Worm (Caenorhabditis elegans) whole organism, young adult: ENCODE measurements around the gene C25D7.15.

Experiments
- B0261.1 ChIP-seq: sonication (generic microtip); optimal IDR thresholded peaks from 2 replicates; lab custom pipeline; 2016; ENCODE audit warnings: mild to moderate bottlenecking, missing genetic modification characterization, moderate library complexity, missing compliant biosample characterization
- B0336.3 ChIP-seq: fragments of 200-800 bp; sonication (Bioruptor generic); IDR thresholded peaks from 2 replicates; pipeline ENCODE4 v1.3.6; 2022; ENCODE audit warnings: missing genetic modification characterization, missing compliant biosample characterization
- C06A6.2 ChIP-seq: fragments of 200-800 bp; sonication (Bioruptor generic); conservative IDR thresholded peaks from 2 replicates; pipeline ENCODE4 v1.3.6; 2022; ENCODE audit warnings: missing genetic modification characterization, missing compliant biosample characterization
- D2030.7 ChIP-seq: fragments of 200-800 bp; sonication (Bioruptor generic); IDR thresholded peaks from 2 replicates; pipeline ENCODE4 v1.3.6; 2022; ENCODE audit warnings: missing genetic modification reagents, missing genetic modification characterization, missing compliant biosample characterization
- F10E7.11 ChIP-seq: sonication (generic microtip); optimal IDR thresholded peaks from 2 replicates; lab custom pipeline; 2017; ENCODE audit warnings: mild to moderate bottlenecking, missing genetic modification characterization, moderate library complexity, missing compliant biosample characterization
- F23B12.7 ChIP-seq: sonication (generic microtip); optimal IDR thresholded peaks from 2 replicates; lab custom pipeline; 2017; ENCODE audit warnings: missing genetic modification characterization, mild to moderate bottlenecking, missing compliant biosample characterization, antibody characterized with exemption, moderate library complexity; ENCODE audit not compliant: insufficient read depth
- F33H1.4 ChIP-seq: fragments of 200-800 bp; sonication (Bioruptor generic); IDR thresholded peaks from 2 replicates; pipeline ENCODE4 v1.3.6; 2022; ENCODE audit warnings: missing genetic modification reagents, missing genetic modification characterization, missing compliant biosample characterization
- F37B4.10 ChIP-seq: fragments of 200-800 bp; sonication (Bioruptor generic); IDR thresholded peaks from 2 replicates; pipeline ENCODE4 v1.3.6; 2022; ENCODE audit warnings: missing genetic modification characterization, missing compliant biosample characterization
- F39B2.1 ChIP-seq: fragments of 200-800 bp; sonication (Bioruptor generic); IDR thresholded peaks from 2 replicates; pipeline ENCODE4 v1.3.6; 2022; ENCODE audit warnings: missing genetic modification reagents, missing genetic modification characterization, missing compliant biosample characterization
- F57A8.1 ChIP-seq: fragments of 200-800 bp; sonication (Bioruptor generic); optimal IDR thresholded peaks from 2 replicates; lab custom pipeline; 2018; ENCODE audit warnings: mild to moderate bottlenecking, missing genetic modification characterization, moderate library complexity, missing compliant biosample characterization
- T07F8.4 ChIP-seq: sonication (generic microtip); optimal IDR thresholded peaks from 2 replicates; lab custom pipeline; 2016; ENCODE audit warnings: mild to moderate bottlenecking, missing genetic modification characterization, moderate library complexity, missing compliant biosample characterization
- Y56A3A.18 ChIP-seq: fragments of 200-800 bp; sonication (Bioruptor generic); IDR thresholded peaks from 2 replicates; pipeline ENCODE4 v1.3.6; 2022; ENCODE audit warnings: missing genetic modification reagents, missing genetic modification characterization, missing compliant biosample characterization
- Y67H2A.10 ChIP-seq: fragments of 200-800 bp; sonication (Bioruptor generic); conservative IDR thresholded peaks from 2 replicates; pipeline ENCODE4 v1.3.6; 2022; ENCODE audit warnings: missing genetic modification reagents, missing genetic modification characterization, missing compliant biosample characterization
- Y95B8A.8 ChIP-seq: fragments of 200-800 bp; sonication (Bioruptor generic); IDR thresholded peaks from 2 replicates; pipeline ENCODE4 v1.3.6; 2022; ENCODE audit warnings: missing genetic modification reagents, missing genetic modification characterization, missing compliant biosample characterization
- aptf-2 ChIP-seq: fragments of 200-800 bp; sonication (Bioruptor generic); conservative IDR thresholded peaks from 2 replicates; pipeline ENCODE4 v1.3.6; 2022; ENCODE audit warnings: missing genetic modification reagents, missing genetic modification characterization, missing compliant biosample characterization
- aptf-3 ChIP-seq: fragments of 200-800 bp; sonication (Bioruptor generic); IDR thresholded peaks from 2 replicates; pipeline ENCODE4 v1.3.6; 2022; ENCODE audit warnings: missing genetic modification characterization, missing compliant biosample characterization
- attf-5 ChIP-seq: fragments of 200-800 bp; sonication (Bioruptor generic); optimal IDR thresholded peaks from 2 replicates; lab custom pipeline; 2018; ENCODE audit warnings: mild to moderate bottlenecking, missing genetic modification characterization, missing compliant biosample characterization
- attf-6 ChIP-seq: fragments of 200-800 bp; sonication (Bioruptor generic); IDR thresholded peaks from 2 replicates; pipeline ENCODE4 v1.3.6; 2022; ENCODE audit warnings: missing genetic modification reagents, missing genetic modification characterization, missing compliant biosample characterization
- bed-1 ChIP-seq: fragments of 200-800 bp; sonication (Bioruptor generic); IDR thresholded peaks from 2 replicates; pipeline ENCODE4 v1.3.6; 2022; ENCODE audit warnings: missing genetic modification reagents, missing genetic modification characterization, missing compliant biosample characterization
- cebp-1 ChIP-seq, 2 experiments: fragments of 200-800 bp in 1 of 2; sonication (Bioruptor generic) in 1 of 2; sonication (generic microtip) in 1 of 2; IDR thresholded peaks in 1 of 2; optimal IDR thresholded peaks in 1 of 2; 2 replicates each; pipeline versions ENCODE4 v1.3.6 to Lab custom; 2017 to 2022; ENCODE audit warnings: missing compliant biosample characterization in 2 of 2, missing genetic modification characterization in 2 of 2, mild to moderate bottlenecking in 1 of 2, missing genetic modification reagents in 1 of 2, moderate library complexity in 1 of 2
- cebp-2 ChIP-seq: fragments of 200-800 bp; sonication (Bioruptor generic); IDR thresholded peaks from 2 replicates; pipeline ENCODE4 v1.3.6; 2022; ENCODE audit warnings: missing genetic modification characterization, missing compliant biosample characterization
- ceh-40 ChIP-seq: fragments of 200-800 bp; sonication (Bioruptor generic); IDR thresholded peaks from 2 replicates; pipeline ENCODE4 v1.3.6; 2022; ENCODE audit warnings: missing genetic modification characterization, missing compliant biosample characterization
- ceh-58 ChIP-seq: fragments of 200-800 bp; sonication (Bioruptor generic); IDR thresholded peaks from 2 replicates; pipeline ENCODE4 v1.3.6; 2022; ENCODE audit warnings: missing genetic modification characterization, missing compliant biosample characterization
- dox-1 ChIP-seq: fragments of 200-800 bp; sonication (Bioruptor generic); IDR thresholded peaks from 2 replicates; pipeline ENCODE4 v1.3.6; 2022; ENCODE audit warnings: missing genetic modification reagents, missing genetic modification characterization, missing compliant biosample characterization
- efl-1 ChIP-seq: fragments of 150-350 bp; optimal IDR thresholded peaks from 2 replicates; lab custom pipeline; 2014; ENCODE audit warnings: missing biosample characterization, missing genetic modification reagents, missing genetic modification characterization
- ekl-4 ChIP-seq: fragments of 200-800 bp; sonication (Bioruptor generic); IDR thresholded peaks from 2 replicates; pipeline ENCODE4 v1.3.6; 2022; ENCODE audit warnings: missing genetic modification reagents, missing genetic modification characterization, missing compliant biosample characterization
- hlh-26 ChIP-seq: fragments of 200-800 bp; sonication (Bioruptor generic); conservative IDR thresholded peaks from 2 replicates; pipeline ENCODE4 v1.3.6; 2022; ENCODE audit warnings: missing genetic modification reagents, missing genetic modification characterization, missing compliant biosample characterization
- hmg-20 ChIP-seq: fragments of 200-800 bp; sonication (Bioruptor generic); IDR thresholded peaks from 2 replicates; pipeline ENCODE4 v1.3.6; 2022; ENCODE audit warnings: missing genetic modification reagents, missing genetic modification characterization, missing compliant biosample characterization
- let-607 ChIP-seq, 2 experiments: fragments of 200-800 bp in 1 of 2; sonication (Bioruptor generic) in 1 of 2; sonication (generic microtip) in 1 of 2; optimal IDR thresholded peaks; 2 replicates each; lab custom pipeline; 2016 to 2018; ENCODE audit warnings: mild to moderate bottlenecking in 2 of 2, missing compliant biosample characterization in 2 of 2, missing genetic modification characterization in 2 of 2, moderate library complexity in 2 of 2, missing genotype in 1 of 2
- lsy-27 ChIP-seq: sonication (generic microtip); optimal IDR thresholded peaks from 2 replicates; lab custom pipeline; 2017; ENCODE audit warnings: missing genetic modification characterization, mild to moderate bottlenecking, missing compliant biosample characterization, antibody characterized with exemption, missing genotype, borderline replicate concordance; ENCODE audit not compliant: insufficient read depth
- madf-10 ChIP-seq: sonication (generic microtip); optimal IDR thresholded peaks from 2 replicates; lab custom pipeline; 2016; ENCODE audit warnings: mild to moderate bottlenecking, missing genetic modification characterization, missing compliant biosample characterization
- madf-6 ChIP-seq: fragments of 200-800 bp; sonication (Bioruptor generic); IDR thresholded peaks from 2 replicates; pipeline ENCODE4 v1.3.6; 2022; ENCODE audit warnings: missing genetic modification reagents, missing genetic modification characterization, missing compliant biosample characterization
- madf-8 ChIP-seq: fragments of 200-800 bp; sonication (Bioruptor generic); conservative IDR thresholded peaks from 2 replicates; pipeline ENCODE4 v1.3.6; 2022; ENCODE audit warnings: missing genetic modification reagents, missing genetic modification characterization, missing compliant biosample characterization
- mxl-1 ChIP-seq: sonication (generic microtip); optimal IDR thresholded peaks from 2 replicates; lab custom pipeline; 2016; ENCODE audit warnings: missing genetic modification characterization, missing compliant biosample characterization
- nfya-1 ChIP-seq: sonication (generic microtip); optimal IDR thresholded peaks from 2 replicates; lab custom pipeline; 2017; ENCODE audit warnings: antibody characterized with exemption, missing compliant biosample characterization, missing genetic modification characterization, borderline replicate concordance; ENCODE audit not compliant: insufficient read depth
- nfyb-1 ChIP-seq: fragments of 200-800 bp; sonication (Bioruptor generic); IDR thresholded peaks from 2 replicates; pipeline ENCODE4 v1.3.6; 2022; ENCODE audit warnings: missing genetic modification reagents, missing genetic modification characterization, missing compliant biosample characterization
- nhr-120 ChIP-seq: fragments of 200-800 bp; sonication (Bioruptor generic); IDR thresholded peaks from 2 replicates; pipeline ENCODE4 v1.3.6; 2022; ENCODE audit warnings: missing genetic modification characterization, missing compliant biosample characterization
- nhr-27 ChIP-seq: fragments of 200-800 bp; sonication (Bioruptor generic); optimal IDR thresholded peaks from 2 replicates; lab custom pipeline; 2018; ENCODE audit warnings: mild to moderate bottlenecking, missing genetic modification characterization, moderate library complexity, missing compliant biosample characterization
- rec-8 ChIP-seq, 2 experiments: sonication (generic microtip); optimal IDR thresholded peaks; 2 replicates each; lab custom pipeline; 2016; ENCODE audit warnings: mild to moderate bottlenecking in 2 of 2, missing genetic modification characterization in 2 of 2, missing genetic modification reagents in 2 of 2, missing genotype in 2 of 2, missing biosample characterization in 1 of 2, missing compliant biosample characterization in 1 of 2, moderate library complexity in 1 of 2
- repo-1 ChIP-seq: sonication (generic microtip); optimal IDR thresholded peaks from 2 replicates; lab custom pipeline; 2017; ENCODE audit warnings: mild to moderate bottlenecking, missing genetic modification characterization, missing compliant biosample characterization
- sea-2 ChIP-seq: fragments of 200-800 bp; sonication (Bioruptor generic); IDR thresholded peaks from 2 replicates; pipeline ENCODE4 v1.3.6; 2022; ENCODE audit warnings: missing genetic modification characterization, missing compliant biosample characterization
- snpc-1.3 ChIP-seq: sonication (generic microtip); optimal IDR thresholded peaks from 2 replicates; lab custom pipeline; 2017; ENCODE audit warnings: missing genetic modification characterization, mild to moderate bottlenecking, missing compliant biosample characterization, antibody characterized with exemption, moderate library complexity, missing genotype, missing genetic modification reagents; ENCODE audit not compliant: insufficient read depth
- somi-1 ChIP-seq: fragments of 200-800 bp; sonication (Bioruptor generic); optimal IDR thresholded peaks from 2 replicates; lab custom pipeline; 2018; ENCODE audit warnings: mild to moderate bottlenecking, missing genetic modification characterization, missing compliant biosample characterization
- tlf-1 ChIP-seq: fragments of 200-800 bp; sonication (Bioruptor generic); optimal IDR thresholded peaks from 2 replicates; lab custom pipeline; 2018; ENCODE audit warnings: mild to moderate bottlenecking, missing genetic modification characterization, missing compliant biosample characterization
- unc-130 ChIP-seq: sonication (generic microtip); optimal IDR thresholded peaks from 2 replicates; lab custom pipeline; 2016; ENCODE audit warnings: missing genetic modification reagents, missing genetic modification characterization, missing compliant biosample characterization
- xnd-1 ChIP-seq: sonication (generic microtip); optimal IDR thresholded peaks from 2 replicates; lab custom pipeline; 2016; ENCODE audit warnings: missing genotype, missing genetic modification reagents, missing genetic modification characterization, missing compliant biosample characterization
- zfh-2 ChIP-seq: fragments of 200-800 bp; sonication (Bioruptor generic); conservative IDR thresholded peaks from 2 replicates; pipeline ENCODE4 v1.3.6; 2022; ENCODE audit warnings: missing genetic modification reagents, missing genetic modification characterization, missing compliant biosample characterization

The C25D7.15 gene

ce11 chrV:15083659-15084058 lies 24.1 kb downstream of the C25D7.15 start (continued):
- TF ChIP-seq nhr-120 (no peak), Y56A3A.18 (GFP tag; lab: Robert Waterston, UW) (no peak), F39B2.1 (no peak), B0336.3 (GFP tag; lab: Robert Waterston, UW) (peak; percentile 82), nhr-27 (tag; lab: Kevin White, UChicago) (no peak), lsy-27 (tag; lab: Kevin White, UChicago) (no peak), cebp-2 (0 out of 2 replicates have a peak, but pooled peaks have one; percentile 35), hlh-26 (no peak), B0261.1 (tag; lab: Kevin White, UChicago) (no peak), Y95B8A.8 (GFP tag; lab: Robert Waterston, UW) (0 out of 2 replicates have a peak, but pooled peaks have one; percentile 40), T07F8.4 (tag; lab: Kevin White, UChicago) (peak; percentile 34), sea-2 (GFP tag; lab: Robert Waterston, UW) (no peak), efl-1 (GFP tag; lab: Kevin White, UChicago) (no peak), D2030.7 (peak; percentile 45), aptf-3 (GFP tag; lab: Robert Waterston, UW) (no peak), F33H1.4 (GFP tag; lab: Robert Waterston, UW) (no peak), aptf-2 (GFP tag; lab: Robert Waterston, UW) (no peak), repo-1 (tag; lab: Kevin White, UChicago) (peak; percentile 71), F10E7.11 (tag; lab: Kevin White, UChicago) (peak; percentile 22), F57A8.1 (GFP tag; lab: Kevin White, UChicago) (no peak), madf-6 (GFP tag; lab: Robert Waterston, UW) (peak; percentile 64), nfya-1 (no peak), ceh-58 (GFP tag; lab: Robert Waterston, UW) (no peak), zfh-2 (GFP tag; lab: Robert Waterston, UW) (no peak), somi-1 (GFP tag; lab: Kevin White, UChicago) (no peak), rec-8 (tag; optimal IDR thresholded peaks at IDR 0.05; lab: Kevin White, UChicago) (no peak), attf-6 (GFP tag; lab: Robert Waterston, UW) (peak; percentile 57), bed-1 (GFP tag; lab: Robert Waterston, UW) (no peak), madf-8 (GFP tag; lab: Robert Waterston, UW) (no peak), Y67H2A.10 (no peak), madf-10 (tag; lab: Kevin White, UChicago) (no peak), mxl-1 (tag; lab: Kevin White, UChicago) (no peak), dox-1 (GFP tag; lab: Robert Waterston, UW) (no peak), nfyb-1 (GFP tag; lab: Robert Waterston, UW) (0 out of 2 replicates have a peak, but pooled peaks have one; percentile 27), ceh-40 (no peak), tlf-1 (peak; percentile 55), ekl-4 (peak; percentile 58)

ce11 chrV:15085335-15085800 lies 25.8 kb downstream of the C25D7.15 start, which contains the start of the genes ahsa-1 and C01G10.7:
ahsa-1 (minus strand) TSS chrV:15085385.
C01G10.7 (plus strand) TSS chrV:15085747.
- no peak for TF ChIP-seq hmg-20 (GFP tag; lab: Robert Waterston, UW)
- TF ChIP-seq nhr-120: no peak
- TF ChIP-seq let-607 (tag; optimal IDR thresholded peaks at IDR 0.05; lab: Kevin White, UChicago): peak in 1 of 2 experiments; percentile 77
- no peak for TF ChIP-seq F39B2.1
- peak; percentile 79 for TF ChIP-seq madf-6 (GFP tag; lab: Robert Waterston, UW)
- TF ChIP-seq Y95B8A.8 (GFP tag; lab: Robert Waterston, UW): peak; percentile 81; the same call in 1 of the 2 replicates
- no peak for TF ChIP-seq F37B4.10 (GFP tag; lab: Robert Waterston, UW)
- peak; percentile 19 for TF ChIP-seq xnd-1
- TF ChIP-seq attf-5 (GFP tag; lab: Kevin White, UChicago): peak; percentile 93
- no peak for TF ChIP-seq bed-1 (GFP tag; lab: Robert Waterston, UW)
- TF ChIP-seq snpc-1.3 (tag; lab: Kevin White, UChicago): peak; percentile 65
- peak; percentile 96 for TF ChIP-seq unc-130 (GFP tag; lab: Kevin White, UChicago)
- TF ChIP-seq cebp-1 (GFP tag; IDR thresholded peaks at IDR 0.05; lab: Robert Waterston, UW): peak; percentile 72; the same call in 1 of the 2 replicates
- TF ChIP-seq cebp-1 (tag; optimal IDR thresholded peaks at IDR 0.05; lab: Kevin White, UChicago): no peak
- peak; percentile 84 for TF ChIP-seq F23B12.7 (tag; lab: Kevin White, UChicago)
- TF ChIP-seq sea-2 (GFP tag; lab: Robert Waterston, UW): no peak
- no peak for TF ChIP-seq C06A6.2 (GFP tag; lab: Robert Waterston, UW)
